Worm (Caenorhabditis elegans) whole organism, young adult: ENCODE data around the gene B0513.90.

ENCODE experiments used
- F10E7.11 ChIP-seq: sonication (generic microtip); optimal IDR thresholded peaks from 2 replicates; lab custom pipeline; 2017; ENCODE audit warnings: mild to moderate bottlenecking, missing genetic modification characterization, moderate library complexity, missing compliant biosample characterization
- ceh-79 ChIP-seq: sonication (generic microtip); optimal IDR thresholded peaks from 2 replicates; lab custom pipeline; 2017; ENCODE audit warnings: mild to moderate bottlenecking, missing genetic modification characterization, missing compliant biosample characterization
- dpl-1 ChIP-seq: fragments of 150-350 bp; optimal IDR thresholded peaks from 2 replicates; lab custom pipeline; 2014; ENCODE audit warnings: missing biosample characterization, missing genetic modification reagents, missing genetic modification characterization
- madf-10 ChIP-seq: sonication (generic microtip); optimal IDR thresholded peaks from 2 replicates; lab custom pipeline; 2016; ENCODE audit warnings: mild to moderate bottlenecking, missing genetic modification characterization, missing compliant biosample characterization
- madf-6 ChIP-seq: fragments of 200-800 bp; sonication (Bioruptor generic); IDR thresholded peaks from 2 replicates; pipeline ENCODE4 v1.3.6; 2022; ENCODE audit warnings: missing genetic modification reagents, missing genetic modification characterization, missing compliant biosample characterization
- ztf-6 ChIP-seq: fragments of 200-800 bp; sonication (Bioruptor generic); IDR thresholded peaks from 2 replicates; pipeline ENCODE4 v1.3.6; 2022; ENCODE audit warnings: missing genetic modification reagents, missing genetic modification characterization, missing compliant biosample characterization

- no peak for TF ChIP-seq ztf-6
- TF ChIP-seq madf-6, result no peak
- TF ChIP-seq ceh-79 (tag; lab: Kevin White, UChicago), result no peak
- no peak for TF ChIP-seq dpl-1 (GFP tag; lab: Kevin White, UChicago)
- no peak for TF ChIP-seq F10E7.11 (tag; lab: Kevin White, UChicago)
- TF ChIP-seq madf-10 (tag; lab: Kevin White, UChicago), result no peak
Observed at ce11 chrIV:13888164-13888518, 21.3 kb downstream of the B0513.90 start.
